Worm (Caenorhabditis elegans) whole organism, early embryonic: Measurements from ENCODE around the gene K01A6.4.

ENCODE experiments used
- F13C5.2 ChIP-seq: sonication (generic microtip); optimal IDR thresholded peaks from 2 replicates; lab custom pipeline; 2017; ENCODE audit warnings: mild to moderate bottlenecking, missing genetic modification characterization, inconsistent platforms, missing compliant biosample characterization
- ama-1 ChIP-seq: fragments of 150-350 bp; optimal IDR thresholded peaks from 2 replicates; lab custom pipeline; 2014
- ceh-36 ChIP-seq: sonication (generic microtip); optimal IDR thresholded peaks from 2 replicates; lab custom pipeline; 2016; ENCODE audit warnings: missing genetic modification characterization, inconsistent platforms, missing compliant biosample characterization
- ets-7 ChIP-seq: sonication (generic microtip); optimal IDR thresholded peaks from 2 replicates; lab custom pipeline; 2016; ENCODE audit warnings: missing genotype, missing genetic modification characterization, missing compliant biosample characterization
- flt-1 ChIP-seq: fragments of 200-800 bp; sonication (Bioruptor generic); IDR thresholded peaks from 2 replicates; pipeline ENCODE4 v1.3.6; 2022; ENCODE audit warnings: missing genetic modification characterization, missing compliant biosample characterization
- hmg-4 ChIP-seq: fragments of 200-800 bp; sonication (Bioruptor generic); optimal IDR thresholded peaks from 2 replicates; lab custom pipeline; 2018; ENCODE audit warnings: mild to moderate bottlenecking, missing genetic modification characterization, missing compliant biosample characterization
- hnd-1 ChIP-seq: sonication (generic microtip); optimal IDR thresholded peaks from 2 replicates; lab custom pipeline; 2016; ENCODE audit warnings: missing genetic modification characterization, missing compliant biosample characterization
- scrt-1 ChIP-seq: fragments of 200-800 bp; sonication (Bioruptor generic); IDR thresholded peaks from 2 replicates; pipeline ENCODE4 v1.3.6; 2022; ENCODE audit warnings: missing genetic modification characterization, missing compliant biosample characterization
- tbx-11 ChIP-seq: fragments of 200-800 bp; sonication (Bioruptor generic); IDR thresholded peaks from 2 replicates; pipeline ENCODE4 v1.3.6; 2022; ENCODE audit warnings: missing genetic modification characterization, missing compliant biosample characterization

DNA sequence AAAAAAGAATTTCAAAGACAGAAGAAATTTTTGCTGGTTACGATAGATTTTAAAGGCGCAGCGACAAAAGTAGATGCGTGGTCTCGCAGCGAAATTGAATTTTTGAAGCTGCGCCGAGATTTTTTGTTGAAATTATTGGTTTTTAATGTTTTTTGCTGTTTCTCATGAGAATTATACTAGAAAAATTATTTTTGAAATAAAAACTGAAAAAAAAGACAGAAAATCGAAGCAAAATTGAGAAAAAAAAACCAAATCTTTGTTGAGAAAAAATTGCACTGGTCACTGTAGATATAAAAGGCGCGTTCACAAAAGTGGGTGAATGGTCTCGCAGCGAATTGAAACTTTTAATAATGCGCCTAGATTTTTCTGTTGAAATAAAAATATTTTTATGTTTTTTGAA lies 44.5 kb downstream of the K01A6.4 start:
- TF ChIP-seq hnd-1 (tag; lab: Kevin White, UChicago) (no peak), flt-1 (no peak), ceh-36 (no peak), tbx-11 (GFP tag; lab: Robert Waterston, UW) (no peak), ama-1 (lab: Kevin White, UChicago) (no peak), F13C5.2 (tag; lab: Kevin White, UChicago) (no peak), ets-7 (tag; lab: Kevin White, UChicago) (no peak), hmg-4 (GFP tag; lab: Kevin White, UChicago) (no peak), scrt-1 (no peak)
